Worm (Caenorhabditis elegans) whole organism, young adult: ENCODE data around the gene lsy-2.
A peak's percentile ranks its signal among the peaks of the same experiment; 100 is the strongest.

Experiments used
- B0035.1 ChIP-seq: sonication (generic microtip); optimal IDR thresholded peaks from 2 replicates; lab custom pipeline; 2016; ENCODE audit warnings: missing genetic modification characterization, mild to moderate bottlenecking, missing compliant biosample characterization, missing genotype, missing genetic modification reagents
- B0261.1 ChIP-seq: sonication (generic microtip); optimal IDR thresholded peaks from 2 replicates; lab custom pipeline; 2016; ENCODE audit warnings: mild to moderate bottlenecking, missing genetic modification characterization, moderate library complexity, missing compliant biosample characterization
- C06A6.2 ChIP-seq: fragments of 200-800 bp; sonication (Bioruptor generic); conservative IDR thresholded peaks from 2 replicates; pipeline ENCODE4 v1.3.6; 2022; ENCODE audit warnings: missing genetic modification characterization, missing compliant biosample characterization
- F10E7.11 ChIP-seq: sonication (generic microtip); optimal IDR thresholded peaks from 2 replicates; lab custom pipeline; 2017; ENCODE audit warnings: mild to moderate bottlenecking, missing genetic modification characterization, moderate library complexity, missing compliant biosample characterization
- K11D2.4 ChIP-seq: fragments of 200-800 bp; sonication (Bioruptor generic); IDR thresholded peaks from 2 replicates; pipeline ENCODE4 v1.3.6; 2022; ENCODE audit warnings: missing genetic modification reagents, missing genetic modification characterization, missing compliant biosample characterization
- K12H6.12 ChIP-seq: fragments of 200-800 bp; sonication (Bioruptor generic); optimal IDR thresholded peaks from 2 replicates; lab custom pipeline; 2018; ENCODE audit warnings: mild to moderate bottlenecking, missing genetic modification characterization, missing compliant biosample characterization
- Y79H2A.3 ChIP-seq: fragments of 200-800 bp; sonication (Bioruptor generic); conservative IDR thresholded peaks from 2 replicates; pipeline ENCODE4 v1.3.6; 2022; ENCODE audit warnings: missing genetic modification reagents, missing genetic modification characterization, missing compliant biosample characterization
- ama-1 ChIP-seq, 3 experiments: fragments of 150-350 bp in 1 of 3; sonication (generic microtip) in 2 of 3; optimal IDR thresholded peaks; 2 replicates each; lab custom pipeline; 2014 to 2018; ENCODE audit warnings: missing biosample characterization in 2 of 3, missing genetic modification characterization in 2 of 3, missing genetic modification reagents in 2 of 3
- attf-5 ChIP-seq: fragments of 200-800 bp; sonication (Bioruptor generic); optimal IDR thresholded peaks from 2 replicates; lab custom pipeline; 2018; ENCODE audit warnings: mild to moderate bottlenecking, missing genetic modification characterization, missing compliant biosample characterization
- cebp-1 ChIP-seq, 2 experiments: fragments of 200-800 bp in 1 of 2; sonication (Bioruptor generic) in 1 of 2; sonication (generic microtip) in 1 of 2; IDR thresholded peaks in 1 of 2; optimal IDR thresholded peaks in 1 of 2; 2 replicates each; pipeline versions ENCODE4 v1.3.6 to Lab custom; 2017 to 2022; ENCODE audit warnings: missing compliant biosample characterization in 2 of 2, missing genetic modification characterization in 2 of 2, mild to moderate bottlenecking in 1 of 2, missing genetic modification reagents in 1 of 2, moderate library complexity in 1 of 2
- dpff-1 ChIP-seq: sonication (generic microtip); optimal IDR thresholded peaks from 2 replicates; lab custom pipeline; 2017; ENCODE audit warnings: mild to moderate bottlenecking, missing genetic modification characterization, missing compliant biosample characterization
- efl-1 ChIP-seq: fragments of 150-350 bp; optimal IDR thresholded peaks from 2 replicates; lab custom pipeline; 2014; ENCODE audit warnings: missing biosample characterization, missing genetic modification reagents, missing genetic modification characterization
- egl-18 ChIP-seq: fragments of 200-800 bp; sonication (Bioruptor generic); IDR thresholded peaks from 2 replicates; pipeline ENCODE4 v1.3.6; 2022; ENCODE audit warnings: missing genetic modification reagents, missing genetic modification characterization, missing compliant biosample characterization
- egl-44 ChIP-seq: fragments of 200-800 bp; sonication (Bioruptor generic); IDR thresholded peaks from 2 replicates; pipeline ENCODE4 v1.3.6; 2022; ENCODE audit warnings: missing genetic modification reagents, missing genetic modification characterization, missing compliant biosample characterization
- fkh-3 ChIP-seq: sonication (generic microtip); optimal IDR thresholded peaks from 2 replicates; lab custom pipeline; 2016; ENCODE audit warnings: mild to moderate bottlenecking, missing genetic modification characterization, missing compliant biosample characterization
- gei-17 ChIP-seq: fragments of 200-800 bp; sonication (Bioruptor generic); optimal IDR thresholded peaks from 2 replicates; lab custom pipeline; 2018; ENCODE audit warnings: mild to moderate bottlenecking, missing genetic modification characterization, missing compliant biosample characterization
- lin-54 ChIP-seq: fragments of 200-800 bp; sonication (Bioruptor generic); optimal IDR thresholded peaks from 2 replicates; lab custom pipeline; 2018; ENCODE audit warnings: mild to moderate bottlenecking, missing genetic modification characterization, missing compliant biosample characterization
- madf-10 ChIP-seq: sonication (generic microtip); optimal IDR thresholded peaks from 2 replicates; lab custom pipeline; 2016; ENCODE audit warnings: mild to moderate bottlenecking, missing genetic modification characterization, missing compliant biosample characterization
- mel-28 ChIP-seq: sonication (generic microtip); optimal IDR thresholded peaks from 2 replicates; lab custom pipeline; 2016; ENCODE audit warnings: borderline replicate concordance, mild to moderate bottlenecking, missing genetic modification characterization, missing compliant biosample characterization
- nhr-90 ChIP-seq: sonication (generic microtip); optimal IDR thresholded peaks from 2 replicates; lab custom pipeline; 2016; ENCODE audit warnings: missing genotype, mild to moderate bottlenecking, missing genetic modification characterization, missing compliant biosample characterization
- pbrm-1 ChIP-seq: fragments of 200-800 bp; sonication (Bioruptor generic); IDR thresholded peaks from 2 replicates; pipeline ENCODE4 v1.3.6; 2022; ENCODE audit warnings: missing genetic modification reagents, missing genetic modification characterization, missing compliant biosample characterization
- rcor-1 ChIP-seq: fragments of 200-800 bp; sonication (Bioruptor generic); IDR thresholded peaks from 2 replicates; pipeline ENCODE4 v1.3.6; 2022; ENCODE audit warnings: missing genetic modification reagents, missing genetic modification characterization, missing compliant biosample characterization
- snpc-3.4 ChIP-seq: sonication (generic microtip); optimal IDR thresholded peaks from 2 replicates; lab custom pipeline; 2017; ENCODE audit warnings: missing genetic modification characterization, mild to moderate bottlenecking, missing compliant biosample characterization, antibody characterized with exemption, moderate library complexity, missing genotype, missing genetic modification reagents
- sptf-2 ChIP-seq: fragments of 200-800 bp; sonication (Bioruptor generic); optimal IDR thresholded peaks from 2 replicates; lab custom pipeline; 2018; ENCODE audit warnings: mild to moderate bottlenecking, missing genetic modification characterization, missing compliant biosample characterization
- xnd-1 ChIP-seq: sonication (generic microtip); optimal IDR thresholded peaks from 2 replicates; lab custom pipeline; 2016; ENCODE audit warnings: missing genotype, missing genetic modification reagents, missing genetic modification characterization, missing compliant biosample characterization
- zim-3 ChIP-seq: sonication (generic microtip); optimal IDR thresholded peaks from 2 replicates; lab custom pipeline; 2017; ENCODE audit warnings: mild to moderate bottlenecking, missing genetic modification characterization, moderate library complexity, missing compliant biosample characterization
- ztf-18 ChIP-seq: sonication (generic microtip); optimal IDR thresholded peaks from 2 replicates; lab custom pipeline; 2016; ENCODE audit warnings: missing genotype, mild to moderate bottlenecking, missing genetic modification characterization, missing compliant biosample characterization

The lsy-2 gene

ce11 chrX:2136937-2137336, 47.4 kb downstream of the lsy-2 start:
- TF ChIP-seq xnd-1 (no peak), nhr-90 (tag; lab: Kevin White, UChicago) (no peak), egl-44 (GFP tag; lab: Robert Waterston, UW) (no peak), Y79H2A.3 (no peak), lin-54 (no peak), fkh-3 (tag; lab: Kevin White, UChicago) (no peak), mel-28 (tag; lab: Kevin White, UChicago) (no peak), snpc-3.4 (tag; lab: Kevin White, UChicago) (no peak), ztf-18 (tag; lab: Kevin White, UChicago) (no peak), K11D2.4 (GFP tag; lab: Robert Waterston, UW) (no peak), efl-1 (GFP tag; lab: Kevin White, UChicago) (no peak), F10E7.11 (tag; lab: Kevin White, UChicago) (no peak), cebp-1 (GFP tag; IDR thresholded peaks at IDR 0.05; lab: Robert Waterston, UW) (no peak), cebp-1 (tag; optimal IDR thresholded peaks at IDR 0.05; lab: Kevin White, UChicago) (no peak), rcor-1 (GFP tag; lab: Robert Waterston, UW) (no peak), B0261.1 (tag; lab: Kevin White, UChicago) (no peak), madf-10 (tag; lab: Kevin White, UChicago) (no peak), B0035.1 (tag; lab: Kevin White, UChicago) (no peak)
- TF ChIP-seq, all 124 proteins: peak for 0

DNA sequence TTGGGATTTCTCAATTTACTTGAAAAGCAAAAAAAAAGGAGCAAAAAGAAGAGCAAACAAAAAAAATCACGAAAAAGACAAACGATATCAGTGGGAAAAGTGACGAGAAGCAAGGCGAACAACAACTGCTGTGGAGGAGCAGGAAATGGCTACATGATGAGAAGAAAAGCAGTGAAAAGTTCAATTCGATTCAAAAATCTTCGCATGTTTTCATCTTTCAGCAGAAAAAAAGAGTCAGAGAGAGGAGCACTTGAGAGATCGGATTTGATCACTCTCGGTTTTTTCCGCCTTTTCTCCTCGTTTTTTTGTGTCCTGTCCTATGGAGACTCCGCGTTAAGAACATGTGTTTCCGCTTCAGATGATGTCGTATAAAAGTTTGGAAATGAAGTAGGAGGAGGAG, 49.4 kb downstream of the lsy-2 start:
- TF ChIP-seq ama-1 (optimal IDR thresholded peaks at IDR 0.05; lab: Kevin White, UChicago) = no peak
- TF ChIP-seq ama-1 (GFP tag; optimal IDR thresholded peaks at IDR 0.05; lab: Kevin White, UChicago) = no peak
- TF ChIP-seq gei-17 = no peak
- no peak for TF ChIP-seq dpff-1 (tag; lab: Kevin White, UChicago)
- TF ChIP-seq attf-5 (GFP tag; lab: Kevin White, UChicago) = no peak
- TF ChIP-seq B0035.1 (tag; lab: Kevin White, UChicago) = no peak
- TF ChIP-seq K12H6.12 (tag; lab: Kevin White, UChicago) = no peak
- no peak for TF ChIP-seq pbrm-1
- TF ChIP-seq F10E7.11 (tag; lab: Kevin White, UChicago) = no peak
- no peak for TF ChIP-seq sptf-2 (GFP tag; lab: Kevin White, UChicago)
- no peak for TF ChIP-seq zim-3 (tag; lab: Kevin White, UChicago)
- TF ChIP-seq, all 124 proteins: peak for 0

ce11 chrX:2140610-2141009, 51.1 kb downstream of the lsy-2 start:
- no peak for TF ChIP-seq C06A6.2
- TF ChIP-seq egl-18 (GFP tag; lab: Robert Waterston, UW) = 0 out of 2 replicates have a peak, but pooled peaks have one; percentile 19
- TF ChIP-seq, all 124 proteins: peak for 1
